Fruit fly (Drosophila melanogaster) whole organism, embryonic: ENCODE results near the gene CG31792.

Experiments
- Antp ChIP-seq: fragments of 200-800 bp; sonication (Bioruptor generic); optimal IDR thresholded peaks from 3 replicates; lab custom pipeline; 2016; ENCODE audit warnings: missing biosample characterization, missing genetic modification characterization
- Asciz ChIP-seq: fragments of 200-800 bp; sonication (Bioruptor generic); optimal IDR thresholded peaks from 2 replicates; lab custom pipeline; 2017; ENCODE audit warnings: missing biosample characterization, mild to moderate bottlenecking, missing genetic modification characterization, missing genetic modification reagents
- B-H1 ChIP-seq: fragments of 200-800 bp; sonication (Bioruptor generic); IDR thresholded peaks from 3 replicates; pipeline ENCODE4 v1.3.6; 2022; ENCODE audit warnings: missing biosample characterization, missing genetic modification characterization
- C15 ChIP-seq: fragments of 200-800 bp; sonication (Bioruptor generic); IDR thresholded peaks from 3 replicates; pipeline ENCODE4 v1.3.6; 2022; ENCODE audit warnings: missing biosample characterization, missing genetic modification characterization
- CG11696 ChIP-seq: fragments of 200-800 bp; sonication (Bioruptor generic); IDR thresholded peaks from 2 replicates; pipeline ENCODE4 v1.3.6; 2022; ENCODE audit warnings: missing biosample characterization, missing genetic modification characterization
- CG12659 ChIP-seq: fragments of 200-800 bp; sonication (Bioruptor generic); optimal IDR thresholded peaks from 3 replicates; lab custom pipeline; 2017; ENCODE audit warnings: mild to moderate bottlenecking, missing biosample characterization, missing genetic modification reagents, missing genetic modification characterization
- CG13424 ChIP-seq: fragments of 200-800 bp; sonication (Bioruptor generic); optimal IDR thresholded peaks from 2 replicates; lab custom pipeline; 2019; ENCODE audit warnings: missing biosample characterization, mild to moderate bottlenecking, missing genetic modification characterization, moderate library complexity
- CG1602 ChIP-seq: fragments of 200-800 bp; sonication (Bioruptor generic); optimal IDR thresholded peaks from 3 replicates; lab custom pipeline; 2016; ENCODE audit warnings: missing biosample characterization, missing genetic modification characterization
- CG16863 ChIP-seq: fragments of 200-800 bp; sonication (Bioruptor generic); optimal IDR thresholded peaks from 3 replicates; lab custom pipeline; 2016; ENCODE audit warnings: missing biosample characterization, missing genetic modification characterization
- CG17568 ChIP-seq: fragments of 200-800 bp; sonication (Bioruptor generic); optimal IDR thresholded peaks from 2 replicates; lab custom pipeline; 2018; ENCODE audit warnings: missing biosample characterization, mild to moderate bottlenecking, missing genetic modification characterization, moderate library complexity
- CG2875 ChIP-seq: fragments of 200-800 bp; sonication (Bioruptor generic); optimal IDR thresholded peaks from 2 replicates; lab custom pipeline; 2017; ENCODE audit warnings: missing biosample characterization, mild to moderate bottlenecking, missing genetic modification characterization, missing genetic modification reagents
- CG30403 ChIP-seq: fragments of 200-800 bp; sonication (Bioruptor generic); optimal IDR thresholded peaks from 3 replicates; lab custom pipeline; 2016; ENCODE audit warnings: missing biosample characterization, missing genetic modification characterization
- CG4360 ChIP-seq: fragments of 200-800 bp; sonication (Bioruptor generic); IDR thresholded peaks from 2 replicates; pipeline ENCODE4 v1.3.6; 2022; ENCODE audit warnings: missing biosample characterization, missing genetic modification characterization
- CG4854 ChIP-seq: fragments of 200-800 bp; sonication (Bioruptor generic); optimal IDR thresholded peaks from 2 replicates; lab custom pipeline; 2016; ENCODE audit warnings: missing biosample characterization, missing genetic modification characterization, inconsistent platforms
- CG8388 ChIP-seq: fragments of 200-800 bp; sonication (Bioruptor generic); optimal IDR thresholded peaks from 2 replicates; lab custom pipeline; 2019; ENCODE audit warnings: missing biosample characterization, mild to moderate bottlenecking, missing genetic modification characterization, moderate library complexity
- CG8924 ChIP-seq: fragments of 200-800 bp; optimal IDR thresholded peaks from 3 replicates; lab custom pipeline; 2019; ENCODE audit warnings: missing biosample characterization, mild to moderate bottlenecking, missing genetic modification characterization, moderate library complexity
- CG9797 ChIP-seq: fragments of 200-800 bp; sonication (Bioruptor generic); optimal IDR thresholded peaks from 3 replicates; lab custom pipeline; 2018; ENCODE audit warnings: missing biosample characterization, mild to moderate bottlenecking, missing genetic modification characterization
- D19A ChIP-seq: fragments of 200-800 bp; optimal IDR thresholded peaks from 3 replicates; lab custom pipeline; 2019; ENCODE audit warnings: missing biosample characterization, mild to moderate bottlenecking, missing genetic modification characterization, moderate library complexity
- Dbx ChIP-seq: fragments of 200-800 bp; sonication (Bioruptor generic); IDR thresholded peaks from 3 replicates; pipeline ENCODE4 v1.3.6; 2022; ENCODE audit warnings: missing biosample characterization, missing genetic modification characterization
- Dp ChIP-seq: fragments of 200-800 bp; sonication (Bioruptor generic); optimal IDR thresholded peaks from 2 replicates; lab custom pipeline; 2018; ENCODE audit warnings: missing biosample characterization, mild to moderate bottlenecking, missing genetic modification characterization, moderate library complexity
- Fer1 ChIP-seq: fragments of 200-800 bp; sonication (Bioruptor generic); optimal IDR thresholded peaks from 2 replicates; lab custom pipeline; 2017; ENCODE audit warnings: missing biosample characterization, mild to moderate bottlenecking, missing genetic modification characterization
- HLH3B ChIP-seq: fragments of 200-800 bp; sonication (Bioruptor generic); IDR thresholded peaks from 2 replicates; pipeline ENCODE4 v1.3.6; 2022; ENCODE audit warnings: missing biosample characterization, missing genetic modification characterization
- MTF-1 ChIP-seq: fragments of 200-800 bp; sonication (Bioruptor generic); optimal IDR thresholded peaks from 2 replicates; lab custom pipeline; 2018; ENCODE audit warnings: missing biosample characterization, mild to moderate bottlenecking, missing genetic modification characterization, borderline replicate concordance
- Med ChIP-seq: fragments of 200-800 bp; sonication (Bioruptor generic); peaks from one replicate; lab custom pipeline; 2016; ENCODE audit warnings: missing biosample characterization, missing genetic modification characterization, mild to moderate bottlenecking, inconsistent platforms, moderate library complexity
- Mes4 ChIP-seq: fragments of 200-800 bp; sonication (Bioruptor generic); optimal IDR thresholded peaks from 2 replicates; lab custom pipeline; 2016; ENCODE audit warnings: missing biosample characterization, missing genetic modification characterization
- Myb ChIP-seq: fragments of 200-800 bp; sonication (Bioruptor generic); optimal IDR thresholded peaks from 2 replicates; lab custom pipeline; 2016; ENCODE audit warnings: missing biosample characterization, missing genetic modification characterization
- cato ChIP-seq: fragments of 200-800 bp; sonication (Bioruptor generic); optimal IDR thresholded peaks from 2 replicates; lab custom pipeline; 2016; ENCODE audit warnings: missing biosample characterization, missing genetic modification characterization, borderline replicate concordance
- ci ChIP-seq: fragments of 200-800 bp; sonication (Bioruptor generic); IDR thresholded peaks from 3 replicates; pipeline ENCODE4 v1.3.6; 2022; ENCODE audit warnings: missing biosample characterization, missing genetic modification characterization
- ems ChIP-seq: fragments of 200-800 bp; sonication (Bioruptor generic); optimal IDR thresholded peaks from 3 replicates; lab custom pipeline; 2016; ENCODE audit warnings: missing biosample characterization, missing genetic modification characterization
- ham ChIP-seq: fragments of 200-800 bp; sonication (Bioruptor generic); IDR thresholded peaks from 2 replicates; pipeline ENCODE4 v1.3.6; 2022; ENCODE audit warnings: missing biosample characterization, missing genetic modification characterization
- hb ChIP-seq: fragments of 200-800 bp; sonication (Bioruptor generic); IDR thresholded peaks from 3 replicates; pipeline ENCODE4 v1.3.6; 2022; ENCODE audit warnings: missing biosample characterization, missing genetic modification characterization; ENCODE audit not compliant: partially characterized antibody
- jigr1 ChIP-seq: fragments of 200-800 bp; sonication (Bioruptor generic); IDR thresholded peaks from 3 replicates; pipeline ENCODE4 v1.3.6; 2022; ENCODE audit warnings: missing biosample characterization, missing genetic modification characterization
- kah ChIP-seq: fragments of 200-800 bp; sonication (Bioruptor generic); optimal IDR thresholded peaks from 2 replicates; lab custom pipeline; 2018; ENCODE audit warnings: missing biosample characterization, mild to moderate bottlenecking, missing genetic modification characterization
- knrl ChIP-seq: fragments of 200-800 bp; sonication (Bioruptor generic); IDR thresholded peaks from 3 replicates; pipeline ENCODE4 v1.3.6; 2022; ENCODE audit warnings: missing biosample characterization, missing genetic modification characterization; ENCODE audit not compliant: partially characterized antibody
- lilli ChIP-seq: fragments of 200-800 bp; sonication (Bioruptor generic); optimal IDR thresholded peaks from 3 replicates; lab custom pipeline; 2016; ENCODE audit warnings: missing biosample characterization, missing genetic modification characterization
- lola ChIP-seq, 3 experiments: fragments of >200 bp in 2 of 3; fragments of 200-800 bp in 1 of 3; sonication (Bioruptor generic) in 1 of 3; optimal IDR thresholded peaks; 2 replicates each; lab custom pipeline; 2017 to 2019; ENCODE audit warnings: missing biosample characterization in 3 of 3, missing genetic modification characterization in 3 of 3, mild to moderate bottlenecking in 1 of 3, moderate library complexity in 1 of 3
- maf-S ChIP-seq: fragments of 200-800 bp; sonication (Bioruptor generic); optimal IDR thresholded peaks from 2 replicates; lab custom pipeline; 2016; ENCODE audit warnings: missing biosample characterization, missing genetic modification characterization
- mam ChIP-seq: fragments of 200-800 bp; sonication (Bioruptor generic); optimal IDR thresholded peaks from 3 replicates; lab custom pipeline; 2016; ENCODE audit warnings: missing biosample characterization, missing genetic modification characterization
- mirr ChIP-seq: fragments of 200-800 bp; sonication (Bioruptor generic); optimal IDR thresholded peaks from 3 replicates; lab custom pipeline; 2018; ENCODE audit warnings: missing biosample characterization, mild to moderate bottlenecking, missing genetic modification characterization
- org-1 ChIP-seq: fragments of 200-800 bp; sonication (Bioruptor generic); optimal IDR thresholded peaks from 2 replicates; lab custom pipeline; 2017; ENCODE audit warnings: missing biosample characterization, missing genetic modification characterization
- otp ChIP-seq: fragments of 200-800 bp; sonication (Bioruptor generic); IDR thresholded peaks from 3 replicates; pipeline ENCODE4, ENCODE4 v1.3.6; 2022; ENCODE audit warnings: missing biosample characterization, missing genetic modification characterization
- pfk ChIP-seq: fragments of 200-800 bp; sonication (Bioruptor generic); optimal IDR thresholded peaks from 2 replicates; lab custom pipeline; 2018; ENCODE audit warnings: missing biosample characterization, mild to moderate bottlenecking, missing genetic modification characterization, moderate library complexity
- pum ChIP-seq: fragments of 200-800 bp; sonication (Bioruptor generic); optimal IDR thresholded peaks from 2 replicates; lab custom pipeline; 2016; ENCODE audit warnings: missing biosample characterization, missing genetic modification characterization
- sc ChIP-seq, 3 experiments: fragments of >200 bp in 2 of 3; fragments of 200-800 bp in 1 of 3; sonication (Bioruptor generic) in 1 of 3; optimal IDR thresholded peaks; 2 replicates in 2 of 3; 3 replicates in 1 of 3; lab custom pipeline; 2017; ENCODE audit warnings: mild to moderate bottlenecking in 1 of 3, missing biosample characterization in 1 of 3, missing genetic modification characterization in 1 of 3, missing genetic modification reagents in 1 of 3
- shn ChIP-seq: fragments of 200-800 bp; sonication (Bioruptor generic); optimal IDR thresholded peaks from 3 replicates; lab custom pipeline; 2016; ENCODE audit warnings: missing biosample characterization, missing genetic modification characterization
- toy ChIP-seq: fragments of 200-800 bp; sonication (Bioruptor generic); IDR thresholded peaks from 2 replicates; pipeline ENCODE4 v1.3.6; 2022; ENCODE audit warnings: missing biosample characterization, missing genetic modification characterization
- twi ChIP-seq: fragments of 200-800 bp; optimal IDR thresholded peaks from 2 replicates; lab custom pipeline; 2019; ENCODE audit warnings: missing biosample characterization, mild to moderate bottlenecking, missing genetic modification characterization, moderate library complexity
- usp ChIP-seq: fragments of >200 bp; optimal IDR thresholded peaks from 2 replicates; lab custom pipeline; 2017; ENCODE audit warnings: missing biosample characterization, missing genetic modification characterization

The CG31792 gene

dm6 chr2L:18987078-18987895 is 10.0 kb upstream of the CG31792 start, which contains the start of the genes Swip-1 and EMC5 (continued):
- TF ChIP-seq Antp (GFP tag; lab: Kevin White, UChicago) (no peak), lola (GFP tag; optimal IDR thresholded peaks at IDR 0.05; lab: Kevin White, UChicago) (peak in 1 of 3 experiments; percentile 72), hb (GFP tag; lab: Robert Waterston, UW) (peak; percentile 42; the same call in 1 of the 3 replicates), ems (GFP tag; lab: Kevin White, UChicago) (no peak), pum (no peak), usp (GFP tag; lab: Kevin White, UChicago) (no peak), Med (GFP tag; lab: Kevin White, UChicago) (peak; percentile 86), C15 (GFP tag; lab: Robert Waterston, UW) (0 out of 3 replicates have a peak, but pooled peaks have one; percentile 25), maf-S (GFP tag; lab: Kevin White, UChicago) (no peak), org-1 (GFP tag; lab: Kevin White, UChicago) (no peak), twi (peak; percentile 55), ci (GFP tag; lab: Robert Waterston, UW) (peak; percentile 73; the same call in 2 of the 3 replicates), CG8924 (tag; lab: Kevin White, UChicago) (peak; percentile 79), CG17568 (no peak), CG30403 (GFP tag; lab: Kevin White, UChicago) (peak; percentile 72), jigr1 (peak; percentile 20; the same call in 1 of the 3 replicates), toy (GFP tag; lab: Robert Waterston, UW) (no peak), kah (GFP tag; lab: Kevin White, UChicago) (no peak), B-H1 (GFP tag; lab: Robert Waterston, UW) (peak; percentile 17; the same call in 1 of the 3 replicates), CG2875 (GFP tag; lab: Kevin White, UChicago) (no peak), CG1602 (GFP tag; lab: Kevin White, UChicago) (peak; percentile 30), CG12659 (GFP tag; lab: Kevin White, UChicago) (peak; percentile 82), Dp (GFP tag; lab: Kevin White, UChicago) (peak; percentile 64), lilli (GFP tag; lab: Kevin White, UChicago) (peak; percentile 46), mirr (GFP tag; lab: Kevin White, UChicago) (no peak), CG4360 (GFP tag; lab: Robert Waterston, UW) (0 out of 2 replicates have a peak, but pooled peaks have one; percentile 17), Dbx (GFP tag; lab: Robert Waterston, UW) (peak; percentile 69), CG16863 (GFP tag; lab: Kevin White, UChicago) (no peak), CG4854 (GFP tag; lab: Kevin White, UChicago) (no peak), otp (no peak; the same call in 2 of the 3 replicates), pfk (GFP tag; lab: Kevin White, UChicago) (no peak), HLH3B (GFP tag; lab: Robert Waterston, UW) (peak; percentile 52; the same call in 1 of the 2 replicates), CG9797 (peak; percentile 77), CG11696 (no peak; the same call in 1 of the 2 replicates), CG8388 (GFP tag; lab: Kevin White, UChicago) (peak; percentile 62), ham (GFP tag; lab: Robert Waterston, UW) (no peak), shn (GFP tag; lab: Kevin White, UChicago) (no peak), Mes4 (GFP tag; lab: Kevin White, UChicago) (no peak), CG13424 (tag; lab: Kevin White, UChicago) (peak; percentile 80), sc (optimal IDR thresholded peaks at IDR 0.05; lab: Kevin White, UChicago) (no peak), sc (GFP tag; optimal IDR thresholded peaks at IDR 0.05; lab: Kevin White, UChicago) (peak; percentile 7), Asciz (GFP tag; lab: Kevin White, UChicago) (no peak), mam (GFP tag; lab: Kevin White, UChicago) (peak; percentile 35), cato (GFP tag; lab: Kevin White, UChicago) (peak; percentile 26), Fer1 (GFP tag; lab: Kevin White, UChicago) (peak; percentile 17), Myb (no peak), knrl (GFP tag; lab: Robert Waterston, UW) (peak; percentile 44; the same call in 1 of the 3 replicates), D19A (tag; lab: Kevin White, UChicago) (peak; percentile 55), MTF-1 (no peak)
